Worm (Caenorhabditis elegans): ENCODE data around the gene ech-1.1.
A peak's percentile ranks its signal among the peaks of the same experiment; 100 is the strongest.
"Not testable (repeated sequence)": the region's sequence is repeated elsewhere in the genome, so short reads cannot be mapped to it uniquely, and the experiment has no call there.

ech-1.1 gene

ce11 chrV:15330314-15330713 is 31.0 kb downstream of the ech-1.1 start, which contains the start of gene srh-295:
TSS of gene srh-295 (plus strand) at chrV:15330614.
- no peak for TF ChIP-seq B0261.1 (tag; optimal IDR thresholded peaks at IDR 0.05)
- no peak for TF ChIP-seq chd-7 (tag; optimal IDR thresholded peaks at IDR 0.05)
- TF ChIP-seq lir-1 (GFP tag; conservative IDR thresholded peaks at IDR 0.05) = no peak

- TF ChIP-seq pha-4 (tag; optimal IDR thresholded peaks at IDR 0.05) (no peak), madf-3 (GFP tag; IDR thresholded peaks at IDR 0.05) (no peak), nfyb-1 (GFP tag; IDR thresholded peaks at IDR 0.05) (no peak), ama-1 (optimal IDR thresholded peaks at IDR 0.05) (no peak), ama-1 (GFP tag; optimal IDR thresholded peaks at IDR 0.05) (no peak), die-1 (tag; optimal IDR thresholded peaks at IDR 0.05) (no peak)
Measured at ce11 chrV:15327745-15328447, 33.4 kb downstream of the ech-1.1 start, which contains the start of gene ZK1037.6. TSS of gene ZK1037.6 (minus strand) at chrV:15327795.

- TF ChIP-seq K12H6.12 (tag; optimal IDR thresholded peaks at IDR 0.05) (no peak), nhr-80 (tag; optimal IDR thresholded peaks at IDR 0.05) (peak; percentile 23)
Measured at ce11 chrV:15323417-15323816, 37.9 kb downstream of the ech-1.1 start.

ce11 chrV:15322653-15323052 is 38.7 kb downstream of the ech-1.1 start, which contains the start of gene nhr-247:
TSS of gene nhr-247 (plus strand) at chrV:15322982.
- TF ChIP-seq B0261.1 (tag; optimal IDR thresholded peaks at IDR 0.05); repo-1 (tag; optimal IDR thresholded peaks at IDR 0.05); lir-1 (GFP tag; conservative IDR thresholded peaks at IDR 0.05): not testable (repeated sequence)

- TF ChIP-seq egrh-3 (GFP tag; IDR thresholded peaks at IDR 0.05) (peak; percentile 80), ztf-28 (GFP tag; IDR thresholded peaks at IDR 0.05) (0 out of 2 replicates have a peak, but pooled peaks have one; percentile 7), F33H1.4 (GFP tag; IDR thresholded peaks at IDR 0.05) (peak; percentile 68)
Measured at ce11 chrV:15321912-15322311, 39.4 kb downstream of the ech-1.1 start.

- peak; percentile 77 for TF ChIP-seq ceh-100 (GFP tag; IDR thresholded peaks at IDR 0.05)
- TF ChIP-seq ekl-4 (GFP tag; IDR thresholded peaks at IDR 0.05) = peak; percentile 95
- peak; percentile 87 for TF ChIP-seq rcor-1 (GFP tag; IDR thresholded peaks at IDR 0.05)
- peak; percentile 76; the same call in 1 of the 2 replicates for TF ChIP-seq Y53G8AR.9 (GFP tag; conservative IDR thresholded peaks at IDR 0.05)
- TF ChIP-seq hmg-1.2 (GFP tag; IDR thresholded peaks at IDR 0.05) = 0 out of 2 replicates have a peak, but pooled peaks have one; percentile 13
- TF ChIP-seq cebp-2 (GFP tag; IDR thresholded peaks at IDR 0.05) = 0 out of 2 replicates have a peak, but pooled peaks have one; percentile 22
- TF ChIP-seq hsf-1 (GFP tag; IDR thresholded peaks at IDR 0.05) = peak; percentile 99
- peak; percentile 88 for TF ChIP-seq aptf-3 (GFP tag; IDR thresholded peaks at IDR 0.05)
- peak; percentile 87 for TF ChIP-seq pbrm-1 (GFP tag; IDR thresholded peaks at IDR 0.05)
- peak; percentile 82 for TF ChIP-seq attf-6 (GFP tag; IDR thresholded peaks at IDR 0.05)
- peak; percentile 83; the same call in 1 of the 2 replicates for TF ChIP-seq lin-26 (GFP tag; IDR thresholded peaks at IDR 0.05)
- peak; percentile 16 for TF ChIP-seq lsl-1 (GFP tag; optimal IDR thresholded peaks at IDR 0.05)
- TF ChIP-seq Y67H2A.10 (GFP tag; conservative IDR thresholded peaks at IDR 0.05) = 0 out of 2 replicates have a peak, but pooled peaks have one; percentile 47
- peak; percentile 88 for TF ChIP-seq Y79H2A.3 (GFP tag; conservative IDR thresholded peaks at IDR 0.05)
- TF ChIP-seq cebp-1 (GFP tag; IDR thresholded peaks at IDR 0.05) = peak; percentile 57; the same call in 1 of the 2 replicates
- not testable (repeated sequence) for TF ChIP-seq cebp-1 (tag; optimal IDR thresholded peaks at IDR 0.05)
- TF ChIP-seq madf-3 (GFP tag; IDR thresholded peaks at IDR 0.05) = peak; percentile 93
- peak; percentile 15 for TF ChIP-seq mel-28 (tag; optimal IDR thresholded peaks at IDR 0.05; ENCODE audit: borderline replicate concordance)
- TF ChIP-seq ztf-28 (GFP tag; IDR thresholded peaks at IDR 0.05) = peak; percentile 73; the same call in 1 of the 2 replicates
- peak; percentile 42; the same call in 1 of the 2 replicates for TF ChIP-seq ztf-25 (GFP tag; IDR thresholded peaks at IDR 0.05)
- peak; percentile 39; the same call in 1 of the 2 replicates for TF ChIP-seq C17E4.6 (GFP tag; IDR thresholded peaks at IDR 0.05)
- TF ChIP-seq F39B2.1 (GFP tag; IDR thresholded peaks at IDR 0.05) = peak; percentile 79
- 0 out of 2 replicates have a peak, but pooled peaks have one; percentile 17 for TF ChIP-seq bed-2 (GFP tag; IDR thresholded peaks at IDR 0.05)
- peak; percentile 50; the same call in 1 of the 2 replicates for TF ChIP-seq B0019.2 (GFP tag; conservative IDR thresholded peaks at IDR 0.05)
- TF ChIP-seq dox-1 (GFP tag; IDR thresholded peaks at IDR 0.05) = peak; percentile 99
Measured at ce11 chrV:15320756-15321332, 40.5 kb downstream of the ech-1.1 start.
